Worm (Caenorhabditis elegans) whole organism, L4/young adult: ENCODE measurements around the gene flor-1.

Experiments used
- W03F9.2 ChIP-seq: fragments of 150-350 bp; optimal IDR thresholded peaks from 2 replicates; lab custom pipeline; 2014; ENCODE audit warnings: missing biosample characterization, missing genetic modification characterization
- dao-5 ChIP-seq: sonication (generic microtip); optimal IDR thresholded peaks from 2 replicates; lab custom pipeline; 2016; ENCODE audit warnings: missing genotype, missing genetic modification characterization, moderate library complexity, missing compliant biosample characterization
- him-1 ChIP-seq: sonication (generic microtip); optimal IDR thresholded peaks from 2 replicates; lab custom pipeline; 2016; ENCODE audit warnings: missing genotype, missing genetic modification reagents, missing genetic modification characterization, missing compliant biosample characterization

- TF ChIP-seq him-1 (tag; lab: Kevin White, UChicago) (no peak), W03F9.2 (no peak), dao-5 (no peak)
Observed at ce11 chrV:15087207-15087706, 32.2 kb downstream of the flor-1 start, which contains the start of the genes C01G10.15 and C01G10.6.
